Worm (Caenorhabditis elegans) whole organism, L3 larva: ENCODE results near the gene R11G1.2.

Experiments used
- ama-1 ChIP-seq: fragments of 150-350 bp; optimal IDR thresholded peaks from 2 replicates; lab custom pipeline; 2018
- lin-15B ChIP-seq: fragments of 150-350 bp; optimal IDR thresholded peaks from 2 replicates; lab custom pipeline; 2014; ENCODE audit warnings: missing biosample characterization, missing genetic modification characterization
- nhr-11 ChIP-seq: fragments of 150-350 bp; optimal IDR thresholded peaks from 2 replicates; lab custom pipeline; 2014; ENCODE audit warnings: missing biosample characterization, missing genetic modification characterization
- nhr-76 ChIP-seq: fragments of 150-350 bp; sonication (generic microtip); optimal IDR thresholded peaks from 5 replicates; lab custom pipeline; 2014; ENCODE audit warnings: missing biosample characterization, missing genetic modification characterization
- pha-4 ChIP-seq: fragments of 150-350 bp; optimal IDR thresholded peaks from 2 replicates; lab custom pipeline; 2014; ENCODE audit warnings: missing biosample characterization, missing genetic modification reagents, missing genetic modification characterization
- sea-2 ChIP-seq: fragments of 150-350 bp; sonication (generic microtip); optimal IDR thresholded peaks from 4 replicates; lab custom pipeline; 2014; ENCODE audit warnings: missing biosample characterization, missing genetic modification reagents, missing genetic modification characterization
- snpc-4 ChIP-seq: fragments of 150-350 bp; optimal IDR thresholded peaks from 2 replicates; lab custom pipeline; 2014; ENCODE audit warnings: missing biosample characterization, missing genetic modification characterization
- tbx-2 ChIP-seq: sonication (generic microtip); optimal IDR thresholded peaks from 2 replicates; lab custom pipeline; 2016; ENCODE audit warnings: mild to moderate bottlenecking, missing genetic modification characterization, missing compliant biosample characterization
- unc-39 ChIP-seq: sonication (generic microtip); optimal IDR thresholded peaks from 4 replicates; lab custom pipeline; 2017; ENCODE audit warnings: missing biosample characterization, missing genetic modification characterization

DNA sequence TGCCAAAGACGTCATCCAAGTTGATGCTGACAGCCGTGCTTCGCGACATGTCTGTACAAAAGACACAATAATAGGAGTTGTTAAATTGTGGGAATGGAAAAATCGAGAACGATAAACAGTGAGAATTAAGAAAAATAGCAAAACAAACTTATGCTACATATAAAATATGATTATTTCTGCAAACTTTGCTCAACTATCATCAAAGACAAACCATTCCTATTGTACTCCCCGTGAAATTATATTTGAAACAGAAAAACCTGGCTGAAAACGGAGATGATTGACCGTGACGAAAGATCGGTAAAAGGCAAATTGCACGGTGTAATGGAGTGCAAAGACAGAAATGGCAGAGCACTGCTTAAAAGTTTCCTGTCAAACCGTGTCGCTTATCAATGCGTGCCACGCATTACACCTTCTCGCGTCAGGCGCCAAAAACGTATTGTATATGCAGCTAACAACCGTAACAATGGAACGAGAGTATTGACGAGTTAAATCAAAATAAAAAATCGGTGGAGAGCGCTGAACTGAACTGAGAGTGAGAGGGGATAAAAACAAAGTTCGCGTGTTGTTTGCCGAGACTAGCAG, 39.3 kb upstream of the R11G1.2 start, which contains the start of gene C18B2.5:
- TF ChIP-seq pha-4 (tag; lab: Kevin White, UChicago): peak; percentile 34
- no peak for TF ChIP-seq ama-1 (lab: Kevin White, UChicago)
- TF ChIP-seq nhr-76 (tag; lab: Kevin White, UChicago): no peak
- no peak for TF ChIP-seq tbx-2 (tag; lab: Kevin White, UChicago)
- TF ChIP-seq lin-15B (tag; lab: Kevin White, UChicago): no peak
- TF ChIP-seq nhr-11 (tag; lab: Kevin White, UChicago): no peak
- no peak for TF ChIP-seq snpc-4 (tag; lab: Kevin White, UChicago)
- no peak for TF ChIP-seq unc-39
- TF ChIP-seq sea-2 (GFP tag; lab: Kevin White, UChicago): no peak
